Fruit fly (Drosophila melanogaster) whole organism, wandering third instar larva: ENCODE data around the gene CG31360.

Experiments
- Abd-B ChIP-seq: fragments of >200 bp; optimal IDR thresholded peaks from 2 replicates; lab custom pipeline; 2017; ENCODE audit warnings: missing biosample characterization, missing genetic modification characterization
- CG32264 ChIP-seq: fragments of 200-800 bp; sonication (Bioruptor generic); optimal IDR thresholded peaks from 2 replicates; lab custom pipeline; 2016; ENCODE audit warnings: missing biosample characterization, missing genetic modification characterization
- CG9705 ChIP-seq: fragments of 200-800 bp; sonication (Bioruptor generic); optimal IDR thresholded peaks from 2 replicates; lab custom pipeline; 2018; ENCODE audit warnings: missing biosample characterization, mild to moderate bottlenecking, missing genetic modification characterization
- CrebA ChIP-seq: fragments of 200-800 bp; sonication (Bioruptor generic); optimal IDR thresholded peaks from 2 replicates; lab custom pipeline; 2016; ENCODE audit warnings: missing biosample characterization, mild to moderate bottlenecking, missing genetic modification characterization, borderline replicate concordance
- Dfd ChIP-seq: fragments of >200 bp; optimal IDR thresholded peaks from 2 replicates; lab custom pipeline; 2017; ENCODE audit warnings: missing biosample characterization, missing genetic modification characterization
- Dif ChIP-seq: fragments of 200-275, 200-300 bp; sonication (Bioruptor generic); optimal IDR thresholded peaks from 2 replicates; lab custom pipeline; 2018; ENCODE audit warnings: missing biosample characterization, missing genetic modification characterization; ENCODE audit not compliant: partially characterized antibody
- GATAd ChIP-seq: sonication (Bioruptor generic); optimal IDR thresholded peaks from 2 replicates; lab custom pipeline; 2016; ENCODE audit warnings: missing biosample characterization, missing genetic modification characterization
- HLH106 ChIP-seq: fragments of 200-800 bp; optimal IDR thresholded peaks from 3 replicates; lab custom pipeline; 2019; ENCODE audit warnings: missing biosample characterization, mild to moderate bottlenecking, missing genetic modification characterization, moderate library complexity
- Hnf4 ChIP-seq: fragments of 200-800 bp; sonication (Bioruptor generic); optimal IDR thresholded peaks from 2 replicates; lab custom pipeline; 2016; ENCODE audit warnings: missing biosample characterization, mild to moderate bottlenecking, missing genetic modification characterization
- Hr78 ChIP-seq: fragments of >200 bp; optimal IDR thresholded peaks from 2 replicates; lab custom pipeline; 2017; ENCODE audit warnings: missing biosample characterization, missing genetic modification characterization
- Hr83 ChIP-seq: fragments of 200-300 bp; sonication (Bioruptor generic); optimal IDR thresholded peaks from 2 replicates; lab custom pipeline; 2016; ENCODE audit warnings: missing biosample characterization, mild to moderate bottlenecking, missing genetic modification characterization, moderate library complexity; ENCODE audit not compliant: poor library complexity, severe bottlenecking
- Jra ChIP-seq: sonication (Bioruptor generic); optimal IDR thresholded peaks from 2 replicates; lab custom pipeline; 2016; ENCODE audit warnings: missing biosample characterization, missing genetic modification characterization
- Mio ChIP-seq: sonication (Bioruptor generic); optimal IDR thresholded peaks from 2 replicates; lab custom pipeline; 2016; ENCODE audit warnings: missing biosample characterization, missing genetic modification characterization
- Myc ChIP-seq: fragments of >200 bp; optimal IDR thresholded peaks from 2 replicates; lab custom pipeline; 2017
- N ChIP-seq: fragments of >200 bp; optimal IDR thresholded peaks from 2 replicates; lab custom pipeline; 2018; ENCODE audit warnings: missing biosample characterization, missing external identifiers, missing genetic modification characterization
- OdsH ChIP-seq: fragments of 200-800 bp; sonication (Bioruptor generic); optimal IDR thresholded peaks from 2 replicates; lab custom pipeline; 2016; ENCODE audit warnings: missing biosample characterization, mild to moderate bottlenecking, missing genetic modification characterization
- Rel ChIP-seq, 2 experiments: fragments of 200-800 bp; sonication (Bioruptor generic) in 1 of 2; optimal IDR thresholded peaks; 2 replicates in 1 of 2; 3 replicates in 1 of 2; lab custom pipeline; 2016 to 2019; ENCODE audit warnings: mild to moderate bottlenecking in 2 of 2, missing biosample characterization in 2 of 2, missing genetic modification characterization in 2 of 2, moderate library complexity in 1 of 2
- Sp1 ChIP-seq: fragments of 200-800 bp; sonication (Bioruptor generic); optimal IDR thresholded peaks from 3 replicates; lab custom pipeline; 2019; ENCODE audit warnings: missing biosample characterization, mild to moderate bottlenecking, missing genetic modification characterization, moderate library complexity
- Vsx2 ChIP-seq: fragments of 200-300, 225-300 bp; sonication (Bioruptor generic); optimal IDR thresholded peaks from 2 replicates; lab custom pipeline; 2018; ENCODE audit warnings: missing biosample characterization, missing genetic modification characterization; ENCODE audit not compliant: partially characterized antibody
- br ChIP-seq: fragments of 200-800 bp; sonication (Bioruptor generic); optimal IDR thresholded peaks from 2 replicates; lab custom pipeline; 2016; ENCODE audit warnings: missing biosample characterization, missing genetic modification characterization
- brk ChIP-seq: fragments of 200-800 bp; sonication (Bioruptor generic); optimal IDR thresholded peaks from 2 replicates; lab custom pipeline; 2016; ENCODE audit warnings: missing biosample characterization, mild to moderate bottlenecking, missing genetic modification characterization
- dl ChIP-seq, 2 experiments: fragments of 175-275, 200-275 bp in 1 of 2; fragments of 200-275 bp in 1 of 2; sonication (Bioruptor generic); optimal IDR thresholded peaks; lab custom pipeline; 2018; ENCODE audit warnings: mild to moderate bottlenecking in 2 of 2, missing biosample characterization in 2 of 2, missing genetic modification characterization in 2 of 2, moderate library complexity in 2 of 2; ENCODE audit not compliant: partially characterized antibody in 2 of 2, insufficient read depth in 1 of 2
- dmrt93B ChIP-seq: fragments of 200-800 bp; sonication (Bioruptor generic); optimal IDR thresholded peaks from 2 replicates; lab custom pipeline; 2018; ENCODE audit warnings: missing biosample characterization, mild to moderate bottlenecking, missing genetic modification characterization
- dsf ChIP-seq: sonication (Bioruptor generic); optimal IDR thresholded peaks from 2 replicates; lab custom pipeline; 2016; ENCODE audit warnings: missing biosample characterization, missing genetic modification characterization, borderline replicate concordance
- ey ChIP-seq: fragments of 200-800 bp; sonication (Bioruptor generic); optimal IDR thresholded peaks from 2 replicates; lab custom pipeline; 2016; ENCODE audit warnings: missing biosample characterization, missing genetic modification characterization
- foxo ChIP-seq, 2 experiments: fragments of 200-800 bp; sonication (Bioruptor generic); optimal IDR thresholded peaks; 2 replicates in 1 of 2; 3 replicates in 1 of 2; lab custom pipeline; 2016 to 2017; ENCODE audit warnings: missing biosample characterization in 2 of 2, missing genetic modification characterization in 2 of 2
- fru ChIP-seq: fragments of 200-800 bp; sonication (Bioruptor generic); optimal IDR thresholded peaks from 3 replicates; lab custom pipeline; 2016; ENCODE audit warnings: missing biosample characterization, mild to moderate bottlenecking, missing genetic modification characterization
- h ChIP-seq: fragments of 200-800 bp; sonication (Bioruptor generic); optimal IDR thresholded peaks from 3 replicates; lab custom pipeline; 2016; ENCODE audit warnings: missing biosample characterization, mild to moderate bottlenecking, missing genetic modification characterization
- jim ChIP-seq: fragments of 175-275, 200-325 bp; sonication (Bioruptor generic); optimal IDR thresholded peaks from 2 replicates; lab custom pipeline; 2016; ENCODE audit warnings: missing biosample characterization, mild to moderate bottlenecking, missing genetic modification characterization
- lola ChIP-seq: fragments of >200 bp; optimal IDR thresholded peaks from 2 replicates; lab custom pipeline; 2017; ENCODE audit warnings: missing biosample characterization, missing genetic modification characterization
- pan ChIP-seq: fragments of >200 bp; optimal IDR thresholded peaks from 2 replicates; lab custom pipeline; 2017
- psq ChIP-seq: fragments of 200-800 bp; sonication (Bioruptor generic); optimal IDR thresholded peaks from 3 replicates; lab custom pipeline; 2017; ENCODE audit warnings: missing biosample characterization, mild to moderate bottlenecking, missing genetic modification characterization, moderate library complexity
- rgr ChIP-seq: fragments of 200-800 bp; sonication (Bioruptor generic); optimal IDR thresholded peaks from 3 replicates; lab custom pipeline; 2016; ENCODE audit warnings: missing biosample characterization, mild to moderate bottlenecking, missing genetic modification characterization
- sage ChIP-seq: fragments of 200-800 bp; sonication (Bioruptor generic); optimal IDR thresholded peaks from 2 replicates; lab custom pipeline; 2016; ENCODE audit warnings: missing biosample characterization, mild to moderate bottlenecking, missing genetic modification characterization
- sv ChIP-seq: fragments of 200-800 bp; sonication (Bioruptor generic); optimal IDR thresholded peaks from 3 replicates; lab custom pipeline; 2016; ENCODE audit warnings: missing biosample characterization, missing genetic modification characterization
- tai ChIP-seq: sonication (Bioruptor generic); optimal IDR thresholded peaks from 2 replicates; lab custom pipeline; 2016; ENCODE audit warnings: missing biosample characterization, missing genetic modification characterization
- usp ChIP-seq: fragments of >200 bp; optimal IDR thresholded peaks from 2 replicates; lab custom pipeline; 2017; ENCODE audit warnings: missing biosample characterization, missing genetic modification characterization
- woc ChIP-seq: sonication (Bioruptor generic); optimal IDR thresholded peaks from 2 replicates; lab custom pipeline; 2016; ENCODE audit warnings: missing biosample characterization, mild to moderate bottlenecking, missing genetic modification characterization

CG31360 gene

dm6 chr3R:17703691-17704537, 19.0 kb downstream of the CG31360 start:
- TF ChIP-seq dl (GFP tag; optimal IDR thresholded peaks at IDR 0.05; lab: Kevin White, UChicago; ENCODE audit: insufficient read depth in 1 of 2, partially characterized antibody in 2 of 2) (no peak), CG32264 (GFP tag; lab: Kevin White, UChicago) (peak; percentile 100), jim (GFP tag; lab: Kevin White, UChicago) (peak; percentile 76), Hr78 (GFP tag; lab: Kevin White, UChicago) (no peak), Rel (GFP tag; optimal IDR thresholded peaks at IDR 0.05; lab: Kevin White, UChicago) (peak; percentile 99), Rel (tag; optimal IDR thresholded peaks at IDR 0.05; lab: Kevin White, UChicago) (peak; percentile 89), Dif (GFP tag; lab: Kevin White, UChicago) (peak; percentile 9), ey (peak; percentile 100), Abd-B (GFP tag; lab: Kevin White, UChicago) (no peak), psq (GFP tag; lab: Kevin White, UChicago) (peak; percentile 99), woc (GFP tag; lab: Kevin White, UChicago) (peak; percentile 99), usp (GFP tag; lab: Kevin White, UChicago) (peak; percentile 38), Mio (peak; percentile 96), dmrt93B (GFP tag; lab: Kevin White, UChicago) (peak; percentile 99), sage (GFP tag; lab: Kevin White, UChicago) (peak; percentile 99), h (GFP tag; lab: Kevin White, UChicago) (peak; percentile 100), tai (peak; percentile 99), CrebA (GFP tag; lab: Kevin White, UChicago) (peak; percentile 98), N (GFP tag; lab: Kevin White, UChicago) (no peak), Sp1 (GFP tag; lab: Kevin White, UChicago) (peak; percentile 100), rgr (peak; percentile 100), brk (peak; percentile 99), Vsx2 (GFP tag; lab: Kevin White, UChicago) (no peak), HLH106 (peak; percentile 99), GATAd (GFP tag; lab: Kevin White, UChicago) (peak; percentile 98), Jra (GFP tag; lab: Kevin White, UChicago) (peak; percentile 99), lola (no peak), Hr83 (GFP tag; lab: Kevin White, UChicago) (peak; percentile 99), sv (GFP tag; lab: Kevin White, UChicago) (peak; percentile 99), Myc (lab: Kevin White, UChicago) (no peak), dsf (peak; percentile 98), br (GFP tag; lab: Kevin White, UChicago) (peak; percentile 100), pan (lab: Kevin White, UChicago) (no peak), OdsH (GFP tag; lab: Kevin White, UChicago) (peak; percentile 100), Dfd (GFP tag; lab: Kevin White, UChicago) (peak; percentile 95), fru (GFP tag; lab: Kevin White, UChicago) (peak; percentile 100), Hnf4 (GFP tag; lab: Kevin White, UChicago) (peak; percentile 100), CG9705 (peak; percentile 96), foxo (GFP tag; optimal IDR thresholded peaks at IDR 0.05; lab: Kevin White, UChicago) (peak; percentile 99 to 100)

- TF ChIP-seq psq (GFP tag; lab: Kevin White, UChicago) (no peak), Dfd (GFP tag; lab: Kevin White, UChicago) (no peak), Rel (GFP tag; optimal IDR thresholded peaks at IDR 0.05; lab: Kevin White, UChicago) (no peak), Rel (tag; optimal IDR thresholded peaks at IDR 0.05; lab: Kevin White, UChicago) (peak; percentile 41), Hr78 (GFP tag; lab: Kevin White, UChicago) (no peak), brk (no peak), GATAd (GFP tag; lab: Kevin White, UChicago) (no peak), HLH106 (no peak), Jra (GFP tag; lab: Kevin White, UChicago) (no peak), foxo (GFP tag; optimal IDR thresholded peaks at IDR 0.05; lab: Kevin White, UChicago) (no peak), Abd-B (GFP tag; lab: Kevin White, UChicago) (no peak), Myc (lab: Kevin White, UChicago) (no peak), h (GFP tag; lab: Kevin White, UChicago) (no peak), dmrt93B (GFP tag; lab: Kevin White, UChicago) (no peak), dl (GFP tag; optimal IDR thresholded peaks at IDR 0.05; lab: Kevin White, UChicago; ENCODE audit: insufficient read depth in 1 of 2, partially characterized antibody in 2 of 2) (peak in 1 of 2 experiments; percentile 14), Mio (no peak), CrebA (GFP tag; lab: Kevin White, UChicago) (no peak), tai (no peak), Hr83 (GFP tag; lab: Kevin White, UChicago) (no peak), fru (GFP tag; lab: Kevin White, UChicago) (peak; percentile 54), Vsx2 (GFP tag; lab: Kevin White, UChicago) (no peak)
Observed at dm6 chr3R:17704538-17704854, 19.6 kb downstream of the CG31360 start.
